Worm (Caenorhabditis elegans): Measurements from ENCODE around the gene acp-3.

- TF ChIP-seq pbrm-1 (GFP tag; IDR thresholded peaks at IDR 0.05) (no peak), B0336.3 (GFP tag; IDR thresholded peaks at IDR 0.05) (0 out of 2 replicates have a peak, but pooled peaks have one; percentile 13), lin-35 (GFP tag; optimal IDR thresholded peaks at IDR 0.05) (no peak), ets-4 (GFP tag; optimal IDR thresholded peaks at IDR 0.05) (no peak), ama-1 (optimal IDR thresholded peaks at IDR 0.05) (peak; percentile 83), ama-1 (GFP tag; optimal IDR thresholded peaks at IDR 0.05) (no peak), ztf-26 (tag; optimal IDR thresholded peaks at IDR 0.05) (no peak), chd-7 (tag; optimal IDR thresholded peaks at IDR 0.05) (no peak), attf-3 (GFP tag; conservative IDR thresholded peaks at IDR 0.05) (no peak), unc-130 (GFP tag; optimal IDR thresholded peaks at IDR 0.05) (no peak), F37B4.10 (GFP tag; IDR thresholded peaks at IDR 0.05) (no peak), F55B11.4 (tag; optimal IDR thresholded peaks at IDR 0.05; ENCODE audit: borderline replicate concordance, insufficient read depth) (no peak), F23B12.7 (tag; optimal IDR thresholded peaks at IDR 0.05; ENCODE audit: insufficient read depth) (no peak), mcd-1 (GFP tag; IDR thresholded peaks at IDR 0.05) (no peak)
Measured at ce11 chrII:8481731-8482253, 44.9 kb upstream of the acp-3 start, which contains the start of gene M05D6.5.

Data from whole organism, young adult.